Worm (Caenorhabditis elegans) whole organism, late embryonic: ENCODE results near the gene B0272.4.

Experiments used
- C08G9.2 ChIP-seq: sonication (generic microtip); optimal IDR thresholded peaks from 2 replicates; lab custom pipeline; 2016; ENCODE audit warnings: mild to moderate bottlenecking, missing genetic modification characterization, moderate library complexity, missing compliant biosample characterization
- ama-1 ChIP-seq: fragments of 150-350 bp; optimal IDR thresholded peaks from 2 replicates; lab custom pipeline; 2014
- ceh-19 ChIP-seq: fragments of 200-800 bp; sonication (Bioruptor generic); optimal IDR thresholded peaks from 2 replicates; lab custom pipeline; 2018; ENCODE audit warnings: mild to moderate bottlenecking, missing genetic modification characterization, missing compliant biosample characterization
- ceh-2 ChIP-seq: sonication (generic microtip); optimal IDR thresholded peaks from 2 replicates; lab custom pipeline; 2016; ENCODE audit warnings: missing genotype, missing genetic modification characterization, missing compliant biosample characterization
- ceh-22 ChIP-seq: sonication (generic microtip); optimal IDR thresholded peaks from 2 replicates; lab custom pipeline; 2017; ENCODE audit warnings: missing biosample characterization, missing genetic modification characterization
- ceh-24 ChIP-seq: sonication (generic microtip); optimal IDR thresholded peaks from 2 replicates; lab custom pipeline; 2016; ENCODE audit warnings: mild to moderate bottlenecking, missing genetic modification characterization, missing compliant biosample characterization
- ceh-30 ChIP-seq: fragments of 150-350 bp; optimal IDR thresholded peaks from 2 replicates; lab custom pipeline; 2014; ENCODE audit warnings: missing biosample characterization, missing genetic modification characterization
- ceh-31 ChIP-seq: sonication (generic microtip); optimal IDR thresholded peaks from 2 replicates; lab custom pipeline; 2016; ENCODE audit warnings: missing genetic modification characterization, missing compliant biosample characterization
- ceh-34 ChIP-seq: sonication (generic microtip); optimal IDR thresholded peaks from 2 replicates; lab custom pipeline; 2016; ENCODE audit warnings: mild to moderate bottlenecking, missing genetic modification characterization, missing compliant biosample characterization
- che-1 ChIP-seq: sonication (generic microtip); optimal IDR thresholded peaks from 2 replicates; lab custom pipeline; 2016; ENCODE audit warnings: mild to moderate bottlenecking, missing genetic modification characterization, missing compliant biosample characterization
- elt-2 ChIP-seq: sonication (generic microtip); optimal IDR thresholded peaks from 2 replicates; lab custom pipeline; 2016; ENCODE audit warnings: missing genetic modification reagents, missing genetic modification characterization, missing compliant biosample characterization
- hlh-6 ChIP-seq: sonication (generic microtip); optimal IDR thresholded peaks from 2 replicates; lab custom pipeline; 2016; ENCODE audit warnings: missing genotype, missing genetic modification characterization, missing compliant biosample characterization
- madf-2 ChIP-seq: sonication (generic microtip); optimal IDR thresholded peaks from 2 replicates; lab custom pipeline; 2017; ENCODE audit warnings: missing genetic modification characterization, missing compliant biosample characterization
- mec-3 ChIP-seq: sonication (generic microtip); optimal IDR thresholded peaks from 2 replicates; lab custom pipeline; 2016; ENCODE audit warnings: borderline replicate concordance, missing genetic modification characterization, missing compliant biosample characterization
- nhr-232 ChIP-seq: sonication (generic microtip); optimal IDR thresholded peaks from 2 replicates; lab custom pipeline; 2016; ENCODE audit warnings: missing genetic modification characterization, missing compliant biosample characterization
- odd-2 ChIP-seq: sonication (generic microtip); optimal IDR thresholded peaks from 2 replicates; lab custom pipeline; 2017; ENCODE audit warnings: antibody characterized with exemption, mild to moderate bottlenecking, missing genetic modification characterization, missing compliant biosample characterization
- pag-3 ChIP-seq: sonication (generic microtip); optimal IDR thresholded peaks from 2 replicates; lab custom pipeline; 2016; ENCODE audit warnings: missing compliant biosample characterization, missing genetic modification characterization, borderline replicate concordance
- pat-9 ChIP-seq: fragments of 200-800 bp; sonication (Bioruptor generic); optimal IDR thresholded peaks from 2 replicates; lab custom pipeline; 2018; ENCODE audit warnings: mild to moderate bottlenecking, missing genetic modification characterization, moderate library complexity, missing compliant biosample characterization
- pax-1 ChIP-seq: fragments of 150-350 bp; optimal IDR thresholded peaks from 2 replicates; lab custom pipeline; 2014; ENCODE audit warnings: missing biosample characterization, missing genetic modification characterization
- pha-2 ChIP-seq: sonication (generic microtip); optimal IDR thresholded peaks from 2 replicates; lab custom pipeline; 2017; ENCODE audit warnings: mild to moderate bottlenecking, missing genetic modification characterization, missing compliant biosample characterization
- pha-4 ChIP-seq: fragments of 150-350 bp; optimal IDR thresholded peaks from 2 replicates; lab custom pipeline; 2018; ENCODE audit warnings: missing biosample characterization, missing genetic modification reagents, missing genetic modification characterization
- rnt-1 ChIP-seq: sonication (generic microtip); optimal IDR thresholded peaks from 2 replicates; lab custom pipeline; 2016; ENCODE audit warnings: missing genetic modification characterization, missing compliant biosample characterization
- sdc-2 ChIP-seq: sonication (generic microtip); optimal IDR thresholded peaks from 2 replicates; lab custom pipeline; 2016; ENCODE audit warnings: missing genotype, missing genetic modification characterization, missing compliant biosample characterization
- sox-2 ChIP-seq: fragments of 200-800 bp; sonication (Bioruptor generic); IDR thresholded peaks from 2 replicates; pipeline ENCODE4 v1.3.6; 2022; ENCODE audit warnings: missing genetic modification reagents, missing genetic modification characterization, missing compliant biosample characterization
- sox-4 ChIP-seq: sonication (generic microtip); optimal IDR thresholded peaks from 2 replicates; lab custom pipeline; 2017; ENCODE audit warnings: mild to moderate bottlenecking, missing genetic modification characterization, inconsistent platforms, missing compliant biosample characterization
- tbx-2 ChIP-seq: sonication (generic microtip); optimal IDR thresholded peaks from 2 replicates; lab custom pipeline; 2016; ENCODE audit warnings: missing genetic modification characterization, missing compliant biosample characterization
- unc-42 ChIP-seq: sonication (generic microtip); optimal IDR thresholded peaks from 2 replicates; lab custom pipeline; 2016; ENCODE audit warnings: missing genotype, missing genetic modification characterization, missing compliant biosample characterization
- unc-55 ChIP-seq: sonication (generic microtip); optimal IDR thresholded peaks from 2 replicates; lab custom pipeline; 2017; ENCODE audit warnings: missing biosample characterization, missing genetic modification reagents, missing genetic modification characterization

B0272.4 gene

DNA sequence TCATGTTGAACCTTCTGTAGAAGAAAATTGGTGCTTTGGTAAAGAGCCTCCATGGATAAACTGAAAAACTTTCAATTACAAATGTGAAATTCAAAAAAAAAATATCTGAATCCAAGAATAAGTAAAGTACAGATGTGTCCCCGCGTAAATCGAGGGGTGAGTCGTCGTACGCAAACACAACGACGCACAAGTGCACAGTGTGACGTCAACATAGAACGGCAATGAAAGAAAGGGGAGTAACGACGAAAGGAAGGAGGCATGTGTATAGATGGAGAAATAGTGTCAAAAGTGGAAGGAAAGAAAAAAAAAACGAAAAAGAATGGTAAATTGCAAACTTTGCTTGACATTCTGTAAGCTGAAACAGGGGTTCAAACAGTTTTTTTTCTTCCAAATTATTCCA is 13.3 kb downstream of the B0272.4 start, which contains the start of gene memb-1 (continued):
- peak; percentile 63 for TF ChIP-seq ceh-31 (tag; lab: Kevin White, UChicago)
- no peak for TF ChIP-seq unc-55
- TF ChIP-seq ceh-22 (tag; lab: Kevin White, UChicago) = no peak
- no peak for TF ChIP-seq che-1 (tag; lab: Kevin White, UChicago)
- TF ChIP-seq rnt-1 (tag; lab: Kevin White, UChicago) = no peak
- no peak for TF ChIP-seq odd-2 (tag; lab: Kevin White, UChicago)
- TF ChIP-seq pax-1 (tag; lab: Kevin White, UChicago) = no peak
- no peak for TF ChIP-seq ceh-24 (tag; lab: Kevin White, UChicago)
- TF ChIP-seq sox-4 = no peak
- no peak for TF ChIP-seq pha-4 (tag; lab: Kevin White, UChicago)
- TF ChIP-seq pag-3 = no peak
- no peak for TF ChIP-seq pat-9 (tag; lab: Kevin White, UChicago)
- TF ChIP-seq madf-2 (tag; lab: Kevin White, UChicago) = no peak
- no peak for TF ChIP-seq mec-3 (tag; lab: Kevin White, UChicago)
- peak; percentile 29 for TF ChIP-seq tbx-2 (tag; lab: Kevin White, UChicago)
- peak; percentile 67 for TF ChIP-seq sdc-2 (tag; lab: Kevin White, UChicago)

DNA sequence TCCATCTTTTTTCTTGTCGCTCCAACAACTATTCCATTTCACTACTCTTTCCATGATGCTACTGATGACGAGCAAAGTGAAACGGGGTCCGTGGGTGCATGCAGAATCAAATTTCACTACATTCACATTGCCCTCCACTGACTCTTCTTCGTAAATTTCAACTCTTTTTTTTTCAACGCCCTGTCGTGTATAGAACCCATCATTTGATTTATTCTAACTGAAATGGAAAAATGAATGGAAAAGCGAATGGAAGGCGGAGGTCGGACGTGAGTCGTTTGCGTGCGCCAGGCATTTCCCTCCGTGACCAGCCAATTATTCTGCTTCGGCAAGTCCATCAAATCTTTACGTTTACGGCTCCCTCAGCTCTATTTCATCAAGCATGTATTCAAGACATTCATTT is 15.6 kb downstream of the B0272.4 start:
- TF ChIP-seq unc-42 = peak; percentile 57
- no peak for TF ChIP-seq nhr-232 (tag; lab: Kevin White, UChicago)

DNA sequence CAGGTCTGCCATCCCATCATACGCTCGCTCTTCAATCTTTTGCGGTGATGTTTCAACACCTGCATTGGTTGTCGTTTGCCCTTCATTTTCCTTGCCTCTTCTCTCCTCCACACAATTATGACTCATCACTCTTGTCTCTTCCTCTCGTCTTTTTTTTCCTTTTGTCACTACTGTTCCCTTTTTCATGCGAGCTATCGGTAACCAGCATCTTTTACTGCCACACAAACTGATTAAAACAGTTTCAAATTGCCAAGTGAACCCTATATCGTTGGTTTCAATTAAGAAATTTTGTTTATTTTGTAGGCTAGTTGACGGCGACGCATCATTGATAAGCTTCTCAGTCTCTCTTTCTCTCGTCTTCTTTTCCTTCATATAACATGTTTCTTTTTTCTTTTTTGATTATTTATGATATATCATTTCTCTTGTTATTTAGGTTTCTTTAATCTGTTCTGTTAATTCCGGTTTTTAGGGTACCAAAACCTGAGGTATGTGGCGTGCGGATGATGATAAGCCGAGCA is 18.0 kb downstream of the B0272.4 start, which contains the start of gene ZK899.1:
ZK899.1 (plus strand) TSS at position 468 of the 518 bp plus-strand sequence.
- peak; percentile 49 for TF ChIP-seq elt-2 (tag; lab: Kevin White, UChicago)
- TF ChIP-seq odd-2 (tag; lab: Kevin White, UChicago) = no peak

DNA sequence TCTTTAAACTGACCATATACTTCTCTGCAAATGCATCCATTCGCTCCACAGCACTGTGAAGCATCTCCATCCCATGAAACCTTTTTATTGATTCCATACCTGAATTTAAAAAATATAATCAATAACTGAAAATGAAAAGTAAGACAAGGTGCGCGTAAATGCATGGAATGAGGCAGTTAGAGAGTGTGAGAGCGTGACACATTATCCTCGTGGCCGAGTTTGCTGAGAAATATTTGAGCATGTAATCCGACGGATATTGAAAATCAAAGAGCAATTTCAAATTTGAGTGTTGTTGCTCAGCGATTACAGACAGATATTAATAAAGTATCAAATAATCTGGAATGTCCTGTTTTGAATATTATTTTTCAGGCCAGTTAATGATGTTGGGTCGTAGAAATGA is 21.1 kb downstream of the B0272.4 start, which contains the start of gene ZK899.7:
ZK899.7 (minus strand) TSS at position 101 of the 400 bp plus-strand sequence.
- no peak for TF ChIP-seq sox-2 (GFP tag; lab: Robert Waterston, UW)

DNA sequence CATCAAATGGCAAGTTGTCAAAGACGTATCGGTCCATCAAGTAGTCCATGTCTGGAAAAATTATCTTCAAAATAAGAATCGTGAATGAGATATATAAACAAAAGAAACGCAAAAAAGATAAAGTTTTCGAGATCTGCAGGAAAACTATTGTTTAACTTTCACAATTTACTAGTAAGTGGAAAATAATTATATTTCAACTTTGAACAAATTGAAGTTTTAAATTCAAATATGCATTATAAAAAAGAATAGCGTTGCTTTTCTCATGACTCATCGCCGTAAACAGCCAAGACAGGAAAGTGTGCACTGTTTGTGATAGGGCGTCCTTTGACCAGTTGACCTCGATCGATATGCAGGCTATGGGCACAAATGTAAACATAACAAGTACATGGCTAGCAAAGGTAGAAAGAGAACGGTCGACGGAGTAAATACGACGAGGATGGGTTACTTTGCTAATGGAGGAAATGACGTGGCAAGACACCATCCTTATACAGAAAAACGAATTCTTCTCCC is 23.8 kb downstream of the B0272.4 start, which contains the start of gene ZK899.2:
ZK899.2 (minus strand) TSS at position 51 of the 510 bp plus-strand sequence.
- TF ChIP-seq pha-4 (tag; lab: Kevin White, UChicago) = no peak
- no peak for TF ChIP-seq odd-2 (tag; lab: Kevin White, UChicago)
- no peak for TF ChIP-seq che-1 (tag; lab: Kevin White, UChicago)
- TF ChIP-seq ama-1 (lab: Kevin White, UChicago) = no peak
- TF ChIP-seq elt-2 (tag; lab: Kevin White, UChicago) = no peak
- no peak for TF ChIP-seq pha-2 (tag; lab: Kevin White, UChicago)
- no peak for TF ChIP-seq C08G9.2 (tag; lab: Kevin White, UChicago)
- no peak for TF ChIP-seq hlh-6 (tag; lab: Kevin White, UChicago)
- no peak for TF ChIP-seq ceh-30
- TF ChIP-seq ceh-19 (GFP tag; lab: Kevin White, UChicago) = no peak
- TF ChIP-seq ceh-34 (tag; lab: Kevin White, UChicago) = no peak
- TF ChIP-seq ceh-2 (tag; lab: Kevin White, UChicago) = no peak

DNA sequence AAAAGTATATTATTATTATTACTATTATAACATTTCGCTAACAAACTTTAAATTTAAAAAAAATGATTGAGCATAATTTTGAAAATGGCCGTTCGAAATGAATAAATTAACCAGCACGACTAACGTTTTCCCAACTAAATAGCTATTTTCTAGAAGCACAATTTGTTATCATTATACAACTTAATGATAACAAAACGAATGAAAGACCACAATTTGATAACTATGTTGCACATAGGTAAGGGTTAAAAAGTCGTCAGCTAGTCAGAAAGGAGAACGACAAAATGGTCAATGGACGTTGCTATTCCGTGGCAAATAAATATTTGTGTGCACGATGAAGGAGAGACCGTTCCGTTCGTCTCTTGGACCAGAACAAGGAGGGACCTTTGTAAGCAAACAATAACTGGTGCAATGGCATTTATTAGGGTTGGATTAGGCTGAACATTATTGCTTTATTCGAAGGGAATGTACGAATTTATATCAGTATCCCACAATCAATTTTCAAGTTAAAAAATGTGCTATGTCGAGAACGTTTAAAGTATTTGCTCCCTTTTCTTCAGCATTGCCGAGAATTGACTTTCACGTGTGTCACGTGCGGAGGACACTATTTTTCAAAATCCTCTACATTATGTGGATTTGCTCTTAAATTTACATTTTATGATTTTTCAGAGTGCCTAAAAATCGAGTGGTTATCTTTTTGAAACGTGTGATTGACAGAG is 24.4 kb downstream of the B0272.4 start, which contains the start of gene ZK899.3:
ZK899.3 (plus strand) TSS at position 666 of the 716 bp plus-strand sequence.
- TF ChIP-seq elt-2 (tag; lab: Kevin White, UChicago) = peak; percentile 63
- TF ChIP-seq hlh-6 (tag; lab: Kevin White, UChicago) = no peak
- TF ChIP-seq madf-2 (tag; lab: Kevin White, UChicago) = no peak
